Worm (Caenorhabditis elegans): Measurements from ENCODE around the gene ced-11.

ce11 chrIII:9104060-9104459, 15.3 kb upstream of the ced-11 start:
- TF ChIP-seq T22C8.4 (GFP tag; IDR thresholded peaks at IDR 0.05) (peak; percentile 72), ztf-23 (GFP tag; IDR thresholded peaks at IDR 0.05) (peak; percentile 81), klf-2 (GFP tag; conservative IDR thresholded peaks at IDR 0.05) (0 out of 2 replicates have a peak, but pooled peaks have one; percentile 59), med-1 (GFP tag; optimal IDR thresholded peaks at IDR 0.05; ENCODE audit: insufficient read depth) (no peak)
